Fruit fly (Drosophila melanogaster): Measurements from ENCODE around the gene CG4116.

Gene CG4116

DNA sequence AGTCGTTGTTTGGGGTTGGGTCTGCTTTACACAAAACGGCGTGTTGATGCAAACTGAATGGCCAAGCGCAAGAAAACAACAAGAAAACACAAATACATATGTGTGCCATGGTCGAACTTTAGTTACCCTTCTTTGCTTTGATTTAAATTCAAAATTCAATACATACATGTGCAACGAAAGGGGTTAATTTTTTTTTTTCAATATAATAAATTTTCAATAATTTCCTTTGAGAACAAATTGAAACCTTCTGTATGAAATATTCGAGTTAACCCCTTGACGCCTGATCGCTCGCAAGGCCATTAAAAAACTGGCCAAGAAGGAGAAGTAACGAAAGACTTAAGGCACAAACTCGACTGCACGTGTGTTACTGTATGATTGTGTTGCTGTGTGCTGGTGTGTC lies 48.7 kb downstream of the CG4116 start (continued):
- TF ChIP-seq CG9705 (GFP tag; optimal IDR thresholded peaks at IDR 0.05) = peak; percentile 68
